Fruit fly (Drosophila melanogaster): Measurements from ENCODE around the gene CG32793.

Gene CG32793

dm6 chrX:2929496-2929895 lies at the start of gene CG32793:
TSS of gene CG32793 (plus strand) at chrX:2929796.
- TF ChIP-seq CG7045 (GFP tag; optimal IDR thresholded peaks at IDR 0.05) (no peak), CG11617 (GFP tag; optimal IDR thresholded peaks at IDR 0.05) (no peak), kay (GFP tag; ENCODE audit: borderline replicate concordance) (no peak), CG5204 (GFP tag; optimal IDR thresholded peaks at IDR 0.05) (no peak), bab1 (GFP tag; optimal IDR thresholded peaks at IDR 0.05) (no peak), ovo (GFP tag; optimal IDR thresholded peaks at IDR 0.05) (no peak), Clk (GFP tag; optimal IDR thresholded peaks at IDR 0.05) (no peak), Crg-1 (GFP tag; optimal IDR thresholded peaks at IDR 0.05) (no peak), toe (GFP tag; optimal IDR thresholded peaks at IDR 0.05) (no peak), cic (GFP tag; optimal IDR thresholded peaks at IDR 0.05) (no peak), tj (GFP tag; optimal IDR thresholded peaks at IDR 0.05) (no peak), Hr96 (GFP tag; optimal IDR thresholded peaks at IDR 0.05) (no peak), CG12768 (GFP tag; optimal IDR thresholded peaks at IDR 0.05) (no peak), CG7101 (tag; optimal IDR thresholded peaks at IDR 0.05) (no peak)

- TF ChIP-seq CG1620 (GFP tag; optimal IDR thresholded peaks at IDR 0.05): no peak
- TF ChIP-seq Crg-1 (GFP tag; optimal IDR thresholded peaks at IDR 0.05): no peak
- TF ChIP-seq CG7045 (GFP tag; optimal IDR thresholded peaks at IDR 0.05): no peak
Measured at dm6 chrX:2880660-2881059, 48.9 kb upstream of the CG32793 start.

- TF ChIP-seq CG7101 (tag; optimal IDR thresholded peaks at IDR 0.05) (no peak), CG14711 (tag; optimal IDR thresholded peaks at IDR 0.05) (no peak), Crg-1 (GFP tag; optimal IDR thresholded peaks at IDR 0.05) (no peak), CG11617 (GFP tag; optimal IDR thresholded peaks at IDR 0.05) (no peak), bab1 (GFP tag; optimal IDR thresholded peaks at IDR 0.05) (no peak)
Measured at dm6 chrX:2882516-2882915, 47.1 kb upstream of the CG32793 start.

- TF ChIP-seq CG7045 (GFP tag; optimal IDR thresholded peaks at IDR 0.05) (no peak), Clk (GFP tag; optimal IDR thresholded peaks at IDR 0.05) (no peak), Hr96 (GFP tag; optimal IDR thresholded peaks at IDR 0.05) (no peak), CG11617 (GFP tag; optimal IDR thresholded peaks at IDR 0.05) (no peak), kay (GFP tag; ENCODE audit: borderline replicate concordance) (no peak), toe (GFP tag; optimal IDR thresholded peaks at IDR 0.05) (no peak), tj (GFP tag; optimal IDR thresholded peaks at IDR 0.05) (no peak), CG33017 (tag; optimal IDR thresholded peaks at IDR 0.05) (no peak), CG12768 (GFP tag; optimal IDR thresholded peaks at IDR 0.05) (no peak), CG1620 (GFP tag; optimal IDR thresholded peaks at IDR 0.05) (no peak), CG5204 (GFP tag; optimal IDR thresholded peaks at IDR 0.05) (no peak), pad (GFP tag; optimal IDR thresholded peaks at IDR 0.05) (no peak), cnc (optimal IDR thresholded peaks at IDR 0.05) (no peak), cic (GFP tag; optimal IDR thresholded peaks at IDR 0.05) (no peak), CG7101 (tag; optimal IDR thresholded peaks at IDR 0.05) (no peak), CG14711 (tag; optimal IDR thresholded peaks at IDR 0.05) (no peak)
Measured at dm6 chrX:2883561-2883960, 46.0 kb upstream of the CG32793 start, which contains the start of gene CG14418. TSS of gene CG14418 (minus strand) at chrX:2883661.

- TF ChIP-seq cnc (optimal IDR thresholded peaks at IDR 0.05) (no peak), toe (GFP tag; optimal IDR thresholded peaks at IDR 0.05) (no peak), Crg-1 (GFP tag; optimal IDR thresholded peaks at IDR 0.05) (no peak), ovo (GFP tag; optimal IDR thresholded peaks at IDR 0.05) (no peak), CG14711 (tag; optimal IDR thresholded peaks at IDR 0.05) (no peak), bab1 (GFP tag; optimal IDR thresholded peaks at IDR 0.05) (no peak), CG7101 (tag; optimal IDR thresholded peaks at IDR 0.05) (no peak), CG33017 (tag; optimal IDR thresholded peaks at IDR 0.05) (no peak), cic (GFP tag; optimal IDR thresholded peaks at IDR 0.05) (no peak), CG5204 (GFP tag; optimal IDR thresholded peaks at IDR 0.05) (no peak), tj (GFP tag; optimal IDR thresholded peaks at IDR 0.05) (no peak), kay (GFP tag; ENCODE audit: borderline replicate concordance) (no peak), Mnt (GFP tag; optimal IDR thresholded peaks at IDR 0.05) (no peak), CG1620 (GFP tag; optimal IDR thresholded peaks at IDR 0.05) (no peak), CG11617 (GFP tag; optimal IDR thresholded peaks at IDR 0.05) (no peak), Clk (GFP tag; optimal IDR thresholded peaks at IDR 0.05) (no peak), pad (GFP tag; optimal IDR thresholded peaks at IDR 0.05) (no peak)
Measured at dm6 chrX:2885814-2886213, 43.8 kb upstream of the CG32793 start, which contains the start of gene CG14419. TSS of gene CG14419 (minus strand) at chrX:2885914.

dm6 chrX:2888211-2888610 lies 41.4 kb upstream of the CG32793 start:
- no peak for TF ChIP-seq kay (GFP tag; ENCODE audit: borderline replicate concordance)

- no peak for TF ChIP-seq CG1620 (GFP tag; optimal IDR thresholded peaks at IDR 0.05)
- TF ChIP-seq CG14711 (tag; optimal IDR thresholded peaks at IDR 0.05): no peak
Measured at dm6 chrX:2890468-2890867, 39.1 kb upstream of the CG32793 start, which contains the start of gene CG3526. TSS of gene CG3526 (plus strand) at chrX:2890768.

dm6 chrX:2907105-2907694 lies 22.4 kb upstream of the CG32793 start:
- no peak for TF ChIP-seq CG5204 (GFP tag; optimal IDR thresholded peaks at IDR 0.05)
- TF ChIP-seq Crg-1 (GFP tag; optimal IDR thresholded peaks at IDR 0.05): no peak
- TF ChIP-seq CG12768 (GFP tag; optimal IDR thresholded peaks at IDR 0.05): no peak
- TF ChIP-seq Clk (GFP tag; optimal IDR thresholded peaks at IDR 0.05): no peak
- TF ChIP-seq CG7101 (tag; optimal IDR thresholded peaks at IDR 0.05): no peak
- no peak for TF ChIP-seq pad (GFP tag; optimal IDR thresholded peaks at IDR 0.05)
- TF ChIP-seq bab1 (GFP tag; optimal IDR thresholded peaks at IDR 0.05): no peak
- TF ChIP-seq tj (GFP tag; optimal IDR thresholded peaks at IDR 0.05): no peak

All from whole organism, adult.